Worm (Caenorhabditis elegans): ENCODE data around the gene C31H1.2.

The C31H1.2 gene

DNA sequence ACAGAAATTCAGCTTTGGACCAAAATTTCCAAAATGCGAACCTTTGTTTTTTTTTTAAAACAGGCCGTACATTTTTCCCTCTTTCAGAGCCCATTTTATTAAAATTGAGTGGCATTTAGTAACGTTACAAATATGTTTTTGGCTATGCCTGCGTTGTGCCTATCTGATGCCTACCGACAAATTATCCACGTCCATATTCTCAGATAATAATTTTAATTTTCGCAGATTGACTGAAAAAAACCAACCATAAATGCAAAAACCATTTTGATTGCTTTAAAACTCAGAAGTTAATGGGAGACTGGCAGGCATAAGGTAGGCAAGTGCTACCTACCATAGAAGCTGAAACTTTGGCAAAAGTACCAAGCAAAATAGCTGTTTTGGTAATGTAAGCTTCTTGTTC, 30.4 kb upstream of the C31H1.2 start:
- TF ChIP-seq elt-2 (tag; optimal IDR thresholded peaks at IDR 0.05) (no peak), fax-1 (tag; optimal IDR thresholded peaks at IDR 0.05) (no peak), ceh-22 (tag; optimal IDR thresholded peaks at IDR 0.05) (no peak), C38D4.7 (GFP tag; optimal IDR thresholded peaks at IDR 0.05) (no peak)

DNA sequence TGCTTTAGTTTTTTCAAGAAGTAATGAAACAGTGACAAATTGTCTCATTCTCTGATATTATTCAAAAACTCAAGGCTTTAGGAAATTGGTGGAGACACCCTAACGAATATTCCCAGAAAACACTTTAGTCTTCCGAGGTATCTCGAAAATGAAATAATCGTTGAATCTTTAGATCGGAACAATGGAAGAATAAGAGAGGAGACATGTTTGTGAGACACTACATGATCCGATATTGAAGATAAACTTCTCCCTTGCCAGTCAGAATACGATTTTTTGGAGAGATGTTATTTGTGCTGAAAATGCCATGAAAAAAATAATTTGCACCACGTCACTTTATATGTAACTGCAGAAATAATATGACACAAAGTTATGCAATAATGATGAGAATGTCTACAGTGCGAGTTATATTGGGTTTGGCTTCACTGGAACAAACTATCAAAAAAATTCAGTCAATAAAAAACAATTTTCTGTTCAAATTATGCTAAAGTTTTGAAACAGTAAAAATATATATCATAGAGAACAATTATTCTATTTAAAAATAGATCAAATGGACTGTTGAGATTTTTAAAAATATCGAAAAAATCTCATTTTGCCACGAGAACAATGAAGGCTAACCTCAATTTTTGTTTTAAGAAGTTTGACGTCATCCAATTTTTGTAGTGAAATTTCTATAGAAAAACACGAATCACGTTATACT, 29.7 kb upstream of the C31H1.2 start:
- no peak for TF ChIP-seq nhr-11 (tag; optimal IDR thresholded peaks at IDR 0.05)
- no peak for TF ChIP-seq ahr-1 (tag; optimal IDR thresholded peaks at IDR 0.05)

DNA sequence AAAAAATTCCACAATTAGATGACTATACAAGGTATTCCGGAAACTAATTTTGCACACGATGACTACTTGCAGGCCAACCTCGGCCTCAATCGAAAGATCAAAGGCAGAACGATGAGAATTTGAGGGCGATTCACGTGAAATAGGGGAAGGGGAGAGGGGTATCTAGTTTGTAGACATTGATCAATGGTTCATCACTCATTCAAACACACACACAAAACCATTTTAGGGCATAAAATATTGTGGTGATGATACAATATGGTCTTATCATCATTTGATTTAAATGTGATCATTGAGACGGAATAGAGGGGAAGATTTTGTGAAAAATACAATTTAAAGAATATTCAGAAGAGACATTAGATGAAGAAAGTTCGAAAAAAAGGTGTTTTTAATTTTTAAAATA, 28.3 kb upstream of the C31H1.2 start:
- TF ChIP-seq lim-6 (tag; optimal IDR thresholded peaks at IDR 0.05), result no peak
- no peak for TF ChIP-seq pqm-1 (tag; optimal IDR thresholded peaks at IDR 0.05)
- TF ChIP-seq ztf-16 (tag; optimal IDR thresholded peaks at IDR 0.05), result no peak
- no peak for TF ChIP-seq ceh-24 (tag; optimal IDR thresholded peaks at IDR 0.05)
- no peak for TF ChIP-seq ceh-30 (tag; optimal IDR thresholded peaks at IDR 0.05)
- no peak for TF ChIP-seq fax-1 (tag; optimal IDR thresholded peaks at IDR 0.05)
- no peak for TF ChIP-seq unc-3 (GFP tag; conservative IDR thresholded peaks at IDR 0.05)
- no peak for TF ChIP-seq unc-3 (tag; optimal IDR thresholded peaks at IDR 0.05)
- TF ChIP-seq ttx-3 (tag; optimal IDR thresholded peaks at IDR 0.05), result no peak
- no peak for TF ChIP-seq ceh-45 (GFP tag; IDR thresholded peaks at IDR 0.05)
- no peak for TF ChIP-seq che-1 (tag; optimal IDR thresholded peaks at IDR 0.05)

DNA sequence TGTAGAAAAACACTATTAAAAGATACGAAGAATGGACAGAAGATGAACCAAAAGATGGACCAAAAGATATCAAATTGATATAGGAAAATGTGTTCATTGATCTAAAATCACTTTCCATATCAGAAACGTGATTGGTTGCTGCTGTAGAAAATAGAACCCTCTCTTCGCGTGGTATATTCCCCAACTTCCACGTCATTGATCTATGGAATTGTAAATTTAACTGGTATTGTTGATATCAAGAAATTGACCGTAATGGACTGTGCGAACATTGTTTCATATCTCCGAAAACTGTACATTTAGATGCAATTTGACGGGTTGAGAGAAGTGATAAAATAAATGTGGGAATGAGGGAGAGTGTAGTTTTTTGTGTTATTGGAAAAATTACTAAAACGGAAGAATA, 26.7 kb upstream of the C31H1.2 start:
- TF ChIP-seq npax-4 (tag; optimal IDR thresholded peaks at IDR 0.05) (no peak), nhr-11 (tag; optimal IDR thresholded peaks at IDR 0.05) (no peak), dve-1 (tag; optimal IDR thresholded peaks at IDR 0.05) (no peak), ztf-16 (tag; optimal IDR thresholded peaks at IDR 0.05) (no peak), T23F11.4 (GFP tag; optimal IDR thresholded peaks at IDR 0.05) (no peak), pha-4 (tag; optimal IDR thresholded peaks at IDR 0.05) (no peak), sdc-2 (tag; optimal IDR thresholded peaks at IDR 0.05) (no peak), ama-1 (optimal IDR thresholded peaks at IDR 0.05) (no peak), unc-86 (tag; optimal IDR thresholded peaks at IDR 0.05) (no peak), hlh-13 (GFP tag; optimal IDR thresholded peaks at IDR 0.05) (no peak)

DNA sequence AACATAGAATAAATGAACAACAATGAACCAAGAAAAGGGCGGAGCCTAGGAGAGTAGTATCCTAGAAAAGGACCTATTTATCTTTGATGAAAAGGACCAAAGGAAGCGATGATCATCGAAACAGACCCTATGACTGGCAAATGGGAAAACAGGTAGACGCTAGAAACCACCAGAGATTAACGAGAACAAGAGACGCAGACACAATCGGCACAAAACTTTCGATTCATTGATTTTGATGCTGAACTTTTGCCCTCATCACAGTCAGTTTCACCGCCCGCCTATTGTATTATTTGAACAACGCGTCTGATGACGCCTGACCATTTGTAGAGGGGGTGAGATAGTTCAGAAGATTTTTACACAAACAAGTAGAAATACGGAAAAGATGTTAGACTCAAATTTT, 25.4 kb upstream of the C31H1.2 start:
- TF ChIP-seq unc-86 (tag; optimal IDR thresholded peaks at IDR 0.05) (no peak), sdc-2 (tag; optimal IDR thresholded peaks at IDR 0.05) (no peak), dve-1 (tag; optimal IDR thresholded peaks at IDR 0.05) (no peak), rnt-1 (tag; optimal IDR thresholded peaks at IDR 0.05) (no peak), ttx-3 (tag; optimal IDR thresholded peaks at IDR 0.05) (no peak), ceh-6 (GFP tag; optimal IDR thresholded peaks at IDR 0.05) (no peak), hlh-6 (tag; optimal IDR thresholded peaks at IDR 0.05) (no peak), nhr-11 (tag; optimal IDR thresholded peaks at IDR 0.05) (no peak), che-1 (tag; optimal IDR thresholded peaks at IDR 0.05) (no peak), ceh-2 (tag; optimal IDR thresholded peaks at IDR 0.05) (no peak), ceh-48 (tag; optimal IDR thresholded peaks at IDR 0.05) (no peak), lin-11 (tag; optimal IDR thresholded peaks at IDR 0.05) (no peak)

DNA sequence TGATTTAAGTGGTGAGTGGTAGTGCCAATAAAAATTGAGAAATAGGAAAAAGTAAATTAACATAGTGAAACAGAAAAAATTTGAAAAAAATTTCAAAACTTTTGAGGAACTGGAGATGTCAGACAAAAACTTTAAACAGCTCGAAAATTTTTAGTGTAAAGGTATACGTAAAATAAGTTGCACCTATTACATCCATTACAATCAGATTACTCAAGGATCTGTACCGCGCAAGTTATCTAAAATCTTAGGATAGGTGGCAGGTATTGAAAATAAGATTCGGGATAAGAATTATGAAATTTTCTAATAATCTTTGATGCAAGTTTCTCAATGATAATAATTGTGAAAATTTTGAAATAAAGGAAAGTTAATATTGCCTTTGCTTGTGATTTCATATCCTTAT, 24.3 kb upstream of the C31H1.2 start:
- TF ChIP-seq C38D4.7 (GFP tag; optimal IDR thresholded peaks at IDR 0.05) (no peak), tbx-2 (tag; optimal IDR thresholded peaks at IDR 0.05) (no peak), ceh-48 (tag; optimal IDR thresholded peaks at IDR 0.05) (no peak), npax-4 (tag; optimal IDR thresholded peaks at IDR 0.05) (no peak), hlh-8 (tag; optimal IDR thresholded peaks at IDR 0.05) (no peak), C08G9.2 (tag; optimal IDR thresholded peaks at IDR 0.05) (no peak), unc-3 (GFP tag; conservative IDR thresholded peaks at IDR 0.05) (no peak), unc-3 (tag; optimal IDR thresholded peaks at IDR 0.05) (no peak), lim-6 (tag; optimal IDR thresholded peaks at IDR 0.05) (no peak), ztf-16 (tag; optimal IDR thresholded peaks at IDR 0.05) (no peak), dmd-4 (tag; optimal IDR thresholded peaks at IDR 0.05; ENCODE audit: borderline replicate concordance) (no peak), fkh-10 (GFP tag; optimal IDR thresholded peaks at IDR 0.05) (no peak), pros-1 (tag; optimal IDR thresholded peaks at IDR 0.05) (no peak), ceh-24 (tag; optimal IDR thresholded peaks at IDR 0.05) (no peak)

Measured in whole organism, late embryonic.